Fruit fly (Drosophila melanogaster) whole organism, embryonic: ENCODE measurements around the gene CG31468.
A peak's percentile ranks its signal among the peaks of the same experiment; 100 is the strongest.

Source experiments
- Antp ChIP-seq: fragments of 200-800 bp; sonication (Bioruptor generic); optimal IDR thresholded peaks from 3 replicates; lab custom pipeline; 2016; ENCODE audit warnings: missing biosample characterization, missing genetic modification characterization
- Awh ChIP-seq: fragments of 200-800 bp; sonication (Bioruptor generic); IDR thresholded peaks from 2 replicates; pipeline ENCODE4, ENCODE4 v1.3.6; 2022; ENCODE audit warnings: missing biosample characterization, missing genetic modification characterization
- CG10209 ChIP-seq: fragments of 200-800 bp; sonication (Bioruptor generic); optimal IDR thresholded peaks from 3 replicates; lab custom pipeline; 2017; ENCODE audit warnings: missing biosample characterization, mild to moderate bottlenecking, missing genetic modification characterization, missing genetic modification reagents
- CG1024 ChIP-seq: fragments of 200-800 bp; sonication (Bioruptor generic); IDR thresholded peaks from 2 replicates; pipeline ENCODE4 v1.3.6; 2022; ENCODE audit warnings: missing biosample characterization, missing genetic modification characterization
- CG10267 ChIP-seq: fragments of 200-800 bp; sonication (Bioruptor generic); optimal IDR thresholded peaks from 2 replicates; lab custom pipeline; 2018; ENCODE audit warnings: missing biosample characterization, mild to moderate bottlenecking, missing genetic modification characterization, moderate library complexity
- CG11085 ChIP-seq: fragments of 200-800 bp; sonication (Bioruptor generic); IDR thresholded peaks from 2 replicates; pipeline ENCODE4 v1.3.6; 2022; ENCODE audit warnings: missing biosample characterization, missing genetic modification characterization
- CG11398 ChIP-seq: fragments of 200-800 bp; sonication (Bioruptor generic); optimal IDR thresholded peaks from 2 replicates; lab custom pipeline; 2016; ENCODE audit warnings: missing biosample characterization, missing genetic modification characterization
- CG11696 ChIP-seq: fragments of 200-800 bp; sonication (Bioruptor generic); IDR thresholded peaks from 2 replicates; pipeline ENCODE4 v1.3.6; 2022; ENCODE audit warnings: missing biosample characterization, missing genetic modification characterization
- CG12299 ChIP-seq: fragments of 200-800 bp; sonication (Bioruptor generic); optimal IDR thresholded peaks from 2 replicates; lab custom pipeline; 2018; ENCODE audit warnings: missing biosample characterization, mild to moderate bottlenecking, missing genetic modification characterization
- CG12769 ChIP-seq: fragments of 200-800 bp; sonication (Bioruptor generic); optimal IDR thresholded peaks from 2 replicates; lab custom pipeline; 2019; ENCODE audit warnings: missing biosample characterization, mild to moderate bottlenecking, missing genetic modification characterization, moderate library complexity
- CG13123 ChIP-seq: fragments of 200-800 bp; sonication (Bioruptor generic); optimal IDR thresholded peaks from 2 replicates; lab custom pipeline; 2016; ENCODE audit warnings: missing biosample characterization, missing genetic modification characterization
- CG14014 ChIP-seq: fragments of 200-800 bp; sonication (Bioruptor generic); IDR thresholded peaks from 2 replicates; pipeline ENCODE4 v1.3.6; 2022; ENCODE audit warnings: missing biosample characterization, missing genetic modification characterization
- CG16813 ChIP-seq: fragments of 200-800 bp; sonication (Bioruptor generic); IDR thresholded peaks from 3 replicates; pipeline ENCODE4 v1.3.6; 2022; ENCODE audit warnings: missing biosample characterization, missing genetic modification characterization; ENCODE audit not compliant: partially characterized antibody
- CG2712 ChIP-seq: fragments of 200-800 bp; optimal IDR thresholded peaks from 3 replicates; lab custom pipeline; 2019; ENCODE audit warnings: missing biosample characterization, mild to moderate bottlenecking, missing genetic modification characterization, moderate library complexity
- CG32767 ChIP-seq: fragments of 200-800 bp; sonication (Bioruptor generic); IDR thresholded peaks from 2 replicates; pipeline ENCODE4 v1.3.6; 2022; ENCODE audit warnings: missing biosample characterization, missing genetic modification characterization
- CG34376 ChIP-seq: fragments of 200-800 bp; sonication (Bioruptor generic); optimal IDR thresholded peaks from 2 replicates; lab custom pipeline; 2018; ENCODE audit warnings: missing biosample characterization, mild to moderate bottlenecking, missing genetic modification characterization
- CG6791 ChIP-seq: fragments of 200-800 bp; sonication (Bioruptor generic); IDR thresholded peaks from 3 replicates; pipeline ENCODE4 v1.3.6; 2022; ENCODE audit warnings: missing biosample characterization, missing genetic modification characterization; ENCODE audit not compliant: partially characterized antibody
- CG8089 ChIP-seq: fragments of 200-800 bp; sonication (Bioruptor generic); optimal IDR thresholded peaks from 3 replicates; lab custom pipeline; 2016; ENCODE audit warnings: missing biosample characterization, missing genetic modification characterization
- CG8388 ChIP-seq: fragments of 200-800 bp; sonication (Bioruptor generic); optimal IDR thresholded peaks from 2 replicates; lab custom pipeline; 2019; ENCODE audit warnings: missing biosample characterization, mild to moderate bottlenecking, missing genetic modification characterization, moderate library complexity
- CG8924 ChIP-seq: fragments of 200-800 bp; optimal IDR thresholded peaks from 3 replicates; lab custom pipeline; 2019; ENCODE audit warnings: missing biosample characterization, mild to moderate bottlenecking, missing genetic modification characterization, moderate library complexity
- CG8944 ChIP-seq: fragments of 200-800 bp; sonication (Bioruptor generic); optimal IDR thresholded peaks from 3 replicates; lab custom pipeline; 2016; ENCODE audit warnings: missing biosample characterization, missing genetic modification characterization
- CG9817 ChIP-seq: fragments of 200-800 bp; sonication (Bioruptor generic); optimal IDR thresholded peaks from 2 replicates; lab custom pipeline; 2018; ENCODE audit warnings: missing biosample characterization, mild to moderate bottlenecking, missing genetic modification characterization, moderate library complexity
- Camta ChIP-seq: fragments of 200-800 bp; sonication (Bioruptor generic); optimal IDR thresholded peaks from 2 replicates; lab custom pipeline; 2016; ENCODE audit warnings: missing biosample characterization, missing genetic modification characterization
- Elba2 ChIP-seq: fragments of 200-800 bp; sonication (Bioruptor generic); optimal IDR thresholded peaks from 3 replicates; lab custom pipeline; 2016; ENCODE audit warnings: missing biosample characterization, missing genetic modification characterization
- HLH4C ChIP-seq: fragments of 200-800 bp; sonication (Bioruptor generic); IDR thresholded peaks from 3 replicates; pipeline ENCODE4 v1.3.6; 2022; ENCODE audit warnings: missing biosample characterization, missing genetic modification characterization; ENCODE audit not compliant: partially characterized antibody
- Hmr ChIP-seq: fragments of 200-800 bp; sonication (Bioruptor generic); optimal IDR thresholded peaks from 3 replicates; lab custom pipeline; 2017; ENCODE audit warnings: mild to moderate bottlenecking, missing biosample characterization, missing genetic modification reagents, missing genetic modification characterization
- Hmx ChIP-seq: fragments of 200-800 bp; sonication (Bioruptor generic); optimal IDR thresholded peaks from 2 replicates; lab custom pipeline; 2016; ENCODE audit warnings: missing biosample characterization, missing genetic modification characterization
- Lim3 ChIP-seq: fragments of 200-800 bp; sonication (Bioruptor generic); IDR thresholded peaks from 2 replicates; pipeline ENCODE4 v1.3.6; 2022; ENCODE audit warnings: missing biosample characterization, missing genetic modification characterization
- Mes4 ChIP-seq: fragments of 200-800 bp; sonication (Bioruptor generic); optimal IDR thresholded peaks from 2 replicates; lab custom pipeline; 2016; ENCODE audit warnings: missing biosample characterization, missing genetic modification characterization
- NfI ChIP-seq: fragments of 200-800 bp; sonication (Bioruptor generic); optimal IDR thresholded peaks from 3 replicates; lab custom pipeline; 2018; ENCODE audit warnings: missing biosample characterization, mild to moderate bottlenecking, missing genetic modification characterization, moderate library complexity
- Six4 ChIP-seq: fragments of 200-800 bp; sonication (Bioruptor generic); optimal IDR thresholded peaks from 2 replicates; lab custom pipeline; 2016; ENCODE audit warnings: missing biosample characterization, missing genetic modification characterization
- Spps ChIP-seq: fragments of 200-800 bp; sonication (Bioruptor generic); optimal IDR thresholded peaks from 2 replicates; lab custom pipeline; 2018; ENCODE audit warnings: missing biosample characterization, mild to moderate bottlenecking, missing genetic modification characterization
- ac ChIP-seq: fragments of 200-800 bp; sonication (Bioruptor generic); optimal IDR thresholded peaks from 3 replicates; lab custom pipeline; 2017; ENCODE audit warnings: missing biosample characterization, mild to moderate bottlenecking, missing genetic modification characterization
- ara ChIP-seq: fragments of 200-800 bp; sonication (Bioruptor generic); IDR thresholded peaks from 2 replicates; pipeline ENCODE4 v1.3.6; 2022; ENCODE audit warnings: missing biosample characterization, missing genetic modification characterization
- ash1 ChIP-seq: fragments of 200-800 bp; sonication (Bioruptor generic); optimal IDR thresholded peaks from 2 replicates; lab custom pipeline; 2018; ENCODE audit warnings: missing biosample characterization, mild to moderate bottlenecking, missing genetic modification characterization
- caup ChIP-seq: fragments of 200-800 bp; sonication (Bioruptor generic); optimal IDR thresholded peaks from 3 replicates; lab custom pipeline; 2017; ENCODE audit warnings: missing biosample characterization, mild to moderate bottlenecking, missing genetic modification characterization, moderate library complexity; ENCODE audit not compliant: severe bottlenecking
- chinmo ChIP-seq: fragments of 200-800 bp; sonication (Bioruptor generic); IDR thresholded peaks from 4 replicates; pipeline ENCODE4 v1.3.6; 2022; ENCODE audit warnings: missing biosample characterization, missing genetic modification characterization; ENCODE audit not compliant: partially characterized antibody
- chm ChIP-seq: fragments of 200-800 bp; sonication (Bioruptor generic); IDR thresholded peaks from 2 replicates; pipeline ENCODE4 v1.3.6; 2022; ENCODE audit warnings: missing biosample characterization, missing genetic modification characterization
- corto ChIP-seq: fragments of 200-800 bp; sonication (Bioruptor generic); optimal IDR thresholded peaks from 2 replicates; lab custom pipeline; 2016; ENCODE audit warnings: missing biosample characterization, mild to moderate bottlenecking, missing genetic modification characterization, moderate library complexity
- grau ChIP-seq: fragments of 200-800 bp; optimal IDR thresholded peaks from 3 replicates; lab custom pipeline; 2019; ENCODE audit warnings: missing biosample characterization, mild to moderate bottlenecking, missing genetic modification characterization, moderate library complexity
- jing ChIP-seq: fragments of 200-800 bp; sonication (Bioruptor generic); optimal IDR thresholded peaks from 2 replicates; lab custom pipeline; 2018; ENCODE audit warnings: missing biosample characterization, mild to moderate bottlenecking, missing genetic modification characterization
- ken ChIP-seq: fragments of 200-800 bp; sonication (Bioruptor generic); IDR thresholded peaks from 3 replicates; pipeline ENCODE4 v1.3.6; 2022; ENCODE audit warnings: missing biosample characterization, missing genetic modification characterization
- lab ChIP-seq: fragments of 200-800 bp; sonication (Bioruptor generic); optimal IDR thresholded peaks from 3 replicates; lab custom pipeline; 2017; ENCODE audit warnings: missing biosample characterization, missing genetic modification characterization, mild to moderate bottlenecking, moderate library complexity, missing genetic modification reagents
- lola ChIP-seq, 3 experiments: fragments of >200 bp in 2 of 3; fragments of 200-800 bp in 1 of 3; sonication (Bioruptor generic) in 1 of 3; optimal IDR thresholded peaks; 2 replicates each; lab custom pipeline; 2017 to 2019; ENCODE audit warnings: missing biosample characterization in 3 of 3, missing genetic modification characterization in 3 of 3, mild to moderate bottlenecking in 1 of 3, moderate library complexity in 1 of 3
- mirr ChIP-seq: fragments of 200-800 bp; sonication (Bioruptor generic); optimal IDR thresholded peaks from 3 replicates; lab custom pipeline; 2018; ENCODE audit warnings: missing biosample characterization, mild to moderate bottlenecking, missing genetic modification characterization
- sd ChIP-seq: fragments of 200-800 bp; sonication (Bioruptor generic); optimal IDR thresholded peaks from 3 replicates; lab custom pipeline; 2018; ENCODE audit warnings: missing biosample characterization, mild to moderate bottlenecking, missing genetic modification characterization, moderate library complexity
- sens-2 ChIP-seq: fragments of 200-800 bp; sonication (Bioruptor generic); IDR thresholded peaks from 2 replicates; pipeline ENCODE4 v1.3.6; 2022; ENCODE audit warnings: missing biosample characterization, missing genetic modification characterization
- tio ChIP-seq: fragments of 200-800 bp; sonication (Bioruptor generic); optimal IDR thresholded peaks from 2 replicates; lab custom pipeline; 2017; ENCODE audit warnings: missing biosample characterization, missing genetic modification characterization, inconsistent platforms

Gene CG31468

DNA sequence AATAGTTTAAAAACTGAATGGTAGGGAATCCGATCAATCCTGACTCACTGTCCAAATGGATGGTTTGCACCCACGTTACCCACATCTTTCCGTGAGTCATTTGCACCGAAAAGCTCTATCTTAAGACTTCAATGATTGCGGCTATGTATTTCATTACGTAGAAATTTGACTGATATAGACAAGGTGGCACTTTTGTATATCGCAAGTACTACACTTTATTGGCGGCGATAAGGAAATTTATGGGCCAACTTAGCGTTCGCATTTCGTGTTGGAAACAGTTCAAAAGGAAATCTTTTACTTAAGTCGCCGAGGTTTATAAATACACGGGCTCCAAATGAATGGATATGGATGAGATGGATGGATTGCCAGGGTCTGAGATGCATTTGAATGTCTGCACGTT, 14.7 kb upstream of the CG31468 start (continued):
- no peak for TF ChIP-seq CG16813 (GFP tag; lab: Robert Waterston, UW)
- TF ChIP-seq CG10209 (GFP tag; lab: Kevin White, UChicago), result no peak
- TF ChIP-seq mirr, result peak; percentile 46
- no peak for TF ChIP-seq caup (GFP tag; lab: Kevin White, UChicago)
- TF ChIP-seq lab, result peak; percentile 28
- peak; percentile 50 for TF ChIP-seq CG34376 (GFP tag; lab: Kevin White, UChicago)
- no peak for TF ChIP-seq chinmo (GFP tag; lab: Robert Waterston, UW)
- TF ChIP-seq Awh (GFP tag; lab: Robert Waterston, UW), result no peak
- no peak for TF ChIP-seq sens-2 (GFP tag; lab: Robert Waterston, UW)
- TF ChIP-seq corto (GFP tag; lab: Kevin White, UChicago), result no peak
- peak; percentile 37 for TF ChIP-seq sd (tag; lab: Kevin White, UChicago)
- TF ChIP-seq, all 482 proteins: peak for 6

- TF ChIP-seq Hmx (GFP tag; lab: Kevin White, UChicago) (peak; percentile 22), ken (GFP tag; lab: Robert Waterston, UW) (peak; percentile 75; the same call in 2 of the 3 replicates), CG1024 (GFP tag; lab: Robert Waterston, UW) (0 out of 2 replicates have a peak, but pooled peaks have one; percentile 18), Camta (GFP tag; lab: Kevin White, UChicago) (peak; percentile 60), Antp (GFP tag; lab: Kevin White, UChicago) (peak; percentile 46), CG12769 (tag; lab: Kevin White, UChicago) (peak; percentile 39), Spps (tag; lab: Kevin White, UChicago) (peak; percentile 33), CG13123 (peak; percentile 34), tio (peak; percentile 52), Six4 (GFP tag; lab: Kevin White, UChicago) (peak; percentile 40), lola (GFP tag; optimal IDR thresholded peaks at IDR 0.05; lab: Kevin White, UChicago) (peak in 1 of 3 experiments; percentile 66), grau (tag; lab: Kevin White, UChicago) (peak; percentile 68), Lim3 (peak; percentile 57), jing (peak; percentile 29), CG14014 (GFP tag; lab: Robert Waterston, UW) (peak; percentile 63), Mes4 (GFP tag; lab: Kevin White, UChicago) (peak; percentile 43), CG8388 (GFP tag; lab: Kevin White, UChicago) (peak; percentile 78), HLH4C (GFP tag; lab: Robert Waterston, UW) (no peak), CG9817 (tag; lab: Kevin White, UChicago) (peak; percentile 34), CG10267 (tag; lab: Kevin White, UChicago) (peak; percentile 55), Hmr (GFP tag; lab: Kevin White, UChicago) (peak; percentile 1), CG8944 (GFP tag; lab: Kevin White, UChicago) (peak; percentile 47), CG11085 (0 out of 2 replicates have a peak, but pooled peaks have one; percentile 35), ara (GFP tag; lab: Robert Waterston, UW) (peak; percentile 75), NfI (GFP tag; lab: Kevin White, UChicago) (peak; percentile 45), ac (GFP tag; lab: Kevin White, UChicago) (peak; percentile 58), CG2712 (peak; percentile 62), Elba2 (no peak), CG8924 (tag; lab: Kevin White, UChicago) (peak; percentile 31), CG11696 (GFP tag; lab: Robert Waterston, UW) (peak; percentile 47; the same call in 1 of the 2 replicates), chm (GFP tag; lab: Robert Waterston, UW) (peak; percentile 58; the same call in 1 of the 2 replicates), CG11398 (GFP tag; lab: Kevin White, UChicago) (no peak), CG12299 (tag; lab: Kevin White, UChicago) (peak; percentile 2), CG8089 (GFP tag; lab: Kevin White, UChicago) (peak; percentile 16), CG6791 (GFP tag; lab: Robert Waterston, UW) (no peak), CG32767 (GFP tag; lab: Robert Waterston, UW) (0 out of 2 replicates have a peak, but pooled peaks have one; percentile 26), ash1 (GFP tag; lab: Kevin White, UChicago) (no peak)
Measured at dm6 chr3R:23713901-23714300, 13.7 kb upstream of the CG31468 start.
